Worm (Caenorhabditis elegans): Measurements from ENCODE around the gene zyg-12.
A peak's percentile ranks its signal among the peaks of the same experiment; 100 is the strongest.

Gene zyg-12

ce11 chrII:4987257-4987656, 37.6 kb downstream of the zyg-12 start:
- no peak for TF ChIP-seq lir-3 (tag; optimal IDR thresholded peaks at IDR 0.05; ENCODE audit: poor library complexity)
- no peak for TF ChIP-seq lsy-2 (tag; optimal IDR thresholded peaks at IDR 0.05)
- TF ChIP-seq hpl-2 (GFP tag; optimal IDR thresholded peaks at IDR 0.05) = no peak
- no peak for TF ChIP-seq snu-23 (GFP tag; optimal IDR thresholded peaks at IDR 0.05)
- no peak for TF ChIP-seq isw-1 (GFP tag; IDR thresholded peaks at IDR 0.05)
- TF ChIP-seq nhr-28 (tag; optimal IDR thresholded peaks at IDR 0.05) = no peak

- TF ChIP-seq skn-1 (tag; optimal IDR thresholded peaks at IDR 0.05) (no peak), lin-35 (GFP tag; optimal IDR thresholded peaks at IDR 0.05) (no peak), rnt-1 (tag; optimal IDR thresholded peaks at IDR 0.05) (no peak), egl-13 (tag; optimal IDR thresholded peaks at IDR 0.05) (no peak), hlh-4 (tag; optimal IDR thresholded peaks at IDR 0.05) (no peak), efl-1 (optimal IDR thresholded peaks at IDR 0.05) (no peak), efl-1 (GFP tag; optimal IDR thresholded peaks at IDR 0.05 in 1 of 2) (no peak), nhr-11 (tag; optimal IDR thresholded peaks at IDR 0.05) (no peak), mep-1 (tag; optimal IDR thresholded peaks at IDR 0.05) (no peak), alr-1 (tag; optimal IDR thresholded peaks at IDR 0.05; ENCODE audit: borderline replicate concordance) (no peak), nhr-20 (tag; optimal IDR thresholded peaks at IDR 0.05) (no peak), lin-39 (tag; optimal IDR thresholded peaks at IDR 0.05) (no peak), unc-130 (tag; optimal IDR thresholded peaks at IDR 0.05) (no peak)
These were observed 40.1 kb downstream of the zyg-12 start, which contains the start of gene T27F7.12 for ce11 chrII:4989802-4990201. Gene T27F7.12 (plus strand): TSS chrII:4990102.

ce11 chrII:4992977-4993376, 43.3 kb downstream of the zyg-12 start, which contains the start of gene pigb-1:
Gene pigb-1 (minus strand): TSS chrII:4993077.
- TF ChIP-seq sup-37 (GFP tag; optimal IDR thresholded peaks at IDR 0.05) = no peak

ce11 chrII:4993530-4994192, 44.0 kb downstream of the zyg-12 start, which contains the start of the genes eif-1 and vps-24:
Gene eif-1 (minus strand): TSS chrII:4993580.
Gene vps-24 (plus strand): TSS chrII:4993998.
- TF ChIP-seq snpc-4 (tag; optimal IDR thresholded peaks at IDR 0.05) (peak; percentile 29), mdl-1 (tag; optimal IDR thresholded peaks at IDR 0.05) (no peak), vab-15 (tag; optimal IDR thresholded peaks at IDR 0.05) (no peak), alr-1 (tag; optimal IDR thresholded peaks at IDR 0.05; ENCODE audit: borderline replicate concordance) (no peak), xbp-1 (tag; optimal IDR thresholded peaks at IDR 0.05) (peak; percentile 29), ceh-88 (GFP tag; IDR thresholded peaks at IDR 0.05) (no peak), tlp-1 (tag; optimal IDR thresholded peaks at IDR 0.05) (no peak), efl-3 (GFP tag; optimal IDR thresholded peaks at IDR 0.05) (no peak), Y116A8C.19 (tag; optimal IDR thresholded peaks at IDR 0.05; ENCODE audit: borderline replicate concordance) (no peak), lsy-2 (tag; optimal IDR thresholded peaks at IDR 0.05) (peak; percentile 53 to 74), unc-86 (tag; optimal IDR thresholded peaks at IDR 0.05) (no peak), efl-1 (optimal IDR thresholded peaks at IDR 0.05) (peak; percentile 57 to 64), efl-1 (GFP tag; optimal IDR thresholded peaks at IDR 0.05 in 1 of 2) (peak; percentile 72 to 95), blmp-1 (tag; optimal IDR thresholded peaks at IDR 0.05) (peak; percentile 12), unc-98 (GFP tag; IDR thresholded peaks at IDR 0.05) (no peak), nhr-85 (tag) (peak; percentile 64), pax-3 (tag; optimal IDR thresholded peaks at IDR 0.05) (no peak), lin-39 (tag; optimal IDR thresholded peaks at IDR 0.05) (no peak), ets-5 (GFP tag; IDR thresholded peaks at IDR 0.05) (no peak), elt-3 (tag; optimal IDR thresholded peaks at IDR 0.05) (no peak), snu-23 (GFP tag; optimal IDR thresholded peaks at IDR 0.05) (peak; percentile 47), grh-1 (GFP tag; IDR thresholded peaks at IDR 0.05) (no peak), egl-13 (tag; optimal IDR thresholded peaks at IDR 0.05) (no peak), C34B4.2 (tag; optimal IDR thresholded peaks at IDR 0.05) (no peak), mab-9 (GFP tag; IDR thresholded peaks at IDR 0.05) (no peak), ceh-82 (tag; optimal IDR thresholded peaks at IDR 0.05) (peak in 1 of 3 experiments; percentile 65), dpl-1 (GFP tag; optimal IDR thresholded peaks at IDR 0.05) (peak; percentile 55 to 77 (median 59)), sox-4 (tag; optimal IDR thresholded peaks at IDR 0.05) (no peak), lin-13 (GFP tag; optimal IDR thresholded peaks at IDR 0.05) (peak; percentile 17), hpl-2 (GFP tag; optimal IDR thresholded peaks at IDR 0.05) (no peak), dsc-1 (tag; optimal IDR thresholded peaks at IDR 0.05) (peak; percentile 30), fkh-4 (tag; optimal IDR thresholded peaks at IDR 0.05; ENCODE audit: borderline replicate concordance) (no peak), nhr-90 (tag; optimal IDR thresholded peaks at IDR 0.05; ENCODE audit: poor library complexity) (no peak)
